Fruit fly (Drosophila melanogaster) whole organism: Measurements from ENCODE around the gene GstD7.

Experiments used
- CG8478 ChIP-seq: fragments of >200 bp; optimal IDR thresholded peaks from 2 replicates; lab custom pipeline; 2018; ENCODE audit warnings: inconsistent platforms
- Dll ChIP-seq: fragments of >200 bp; optimal IDR thresholded peaks from 2 replicates; lab custom pipeline; 2017
- EcR ChIP-seq, 2 experiments: fragments of >200 bp; optimal IDR thresholded peaks; 2 replicates each; lab custom pipeline; 2017; ENCODE audit warnings: missing biosample characterization in 2 of 2, missing genetic modification characterization in 2 of 2, missing genetic modification reagents in 2 of 2
- pan ChIP-seq: fragments of >200 bp; optimal IDR thresholded peaks from 2 replicates; lab custom pipeline; 2017
- psq ChIP-seq: fragments of >200 bp; optimal IDR thresholded peaks from 2 replicates; lab custom pipeline; 2017
- usp ChIP-seq: fragments of >200 bp; optimal IDR thresholded peaks from 2 replicates; lab custom pipeline; 2017; ENCODE audit warnings: missing biosample characterization, missing genetic modification characterization, mixed read lengths

GstD7 gene

dm6 chr3R:12378200-12378599 is at the start of gene GstD7:
GstD7 (plus strand) TSS chr3R:12378500.
- TF ChIP-seq pan (lab: Kevin White, UChicago): no peak
- no peak for TF ChIP-seq CG8478
- TF ChIP-seq psq (lab: Kevin White, UChicago): no peak
- TF ChIP-seq Dll (lab: Kevin White, UChicago): no peak
- no peak for TF ChIP-seq usp (GFP tag; lab: Kevin White, UChicago)
- no peak for TF ChIP-seq EcR (GFP tag; optimal IDR thresholded peaks at IDR 0.05; lab: Kevin White, UChicago)

- TF ChIP-seq CG8478: no peak
Observed at dm6 chr3R:12329827-12330226, 48.5 kb upstream of the GstD7 start.

- TF ChIP-seq Dll (lab: Kevin White, UChicago): no peak
- TF ChIP-seq pan (lab: Kevin White, UChicago): no peak
- no peak for TF ChIP-seq usp (GFP tag; lab: Kevin White, UChicago)
- TF ChIP-seq CG8478: no peak
- TF ChIP-seq EcR (GFP tag; optimal IDR thresholded peaks at IDR 0.05; lab: Kevin White, UChicago): no peak
- TF ChIP-seq psq (lab: Kevin White, UChicago): no peak
Observed at dm6 chr3R:12341374-12341773, 36.9 kb upstream of the GstD7 start, which contains the start of gene Sgsf. Sgsf (plus strand) TSS chr3R:12341674.

dm6 chr3R:12344914-12345549 is 33.3 kb upstream of the GstD7 start:
- TF ChIP-seq EcR (GFP tag; optimal IDR thresholded peaks at IDR 0.05; lab: Kevin White, UChicago) (no peak), usp (GFP tag; lab: Kevin White, UChicago) (no peak), CG8478 (no peak), Dll (lab: Kevin White, UChicago) (no peak), psq (lab: Kevin White, UChicago) (no peak), pan (lab: Kevin White, UChicago) (no peak)

dm6 chr3R:12345989-12346388 is 32.3 kb upstream of the GstD7 start:
- TF ChIP-seq CG8478 (no peak), EcR (GFP tag; optimal IDR thresholded peaks at IDR 0.05; lab: Kevin White, UChicago) (no peak), psq (lab: Kevin White, UChicago) (no peak), pan (lab: Kevin White, UChicago) (no peak), Dll (lab: Kevin White, UChicago) (no peak), usp (GFP tag; lab: Kevin White, UChicago) (no peak)

dm6 chr3R:12347659-12348058 is 30.6 kb upstream of the GstD7 start:
- TF ChIP-seq CG8478 (no peak), usp (GFP tag; lab: Kevin White, UChicago) (no peak), pan (lab: Kevin White, UChicago) (no peak), EcR (GFP tag; optimal IDR thresholded peaks at IDR 0.05; lab: Kevin White, UChicago) (no peak), psq (lab: Kevin White, UChicago) (no peak), Dll (lab: Kevin White, UChicago) (no peak)

dm6 chr3R:12350497-12350896 is 27.8 kb upstream of the GstD7 start, which contains the start of gene CG10038:
CG10038 (minus strand) TSS chr3R:12350644.
- no peak for TF ChIP-seq EcR (GFP tag; optimal IDR thresholded peaks at IDR 0.05; lab: Kevin White, UChicago)
- no peak for TF ChIP-seq psq (lab: Kevin White, UChicago)
- TF ChIP-seq pan (lab: Kevin White, UChicago): no peak
- TF ChIP-seq CG8478: no peak
- TF ChIP-seq Dll (lab: Kevin White, UChicago): no peak

- TF ChIP-seq usp (GFP tag; lab: Kevin White, UChicago) (no peak), CG8478 (no peak), psq (lab: Kevin White, UChicago) (no peak), EcR (GFP tag; optimal IDR thresholded peaks at IDR 0.05; lab: Kevin White, UChicago) (no peak), pan (lab: Kevin White, UChicago) (no peak), Dll (lab: Kevin White, UChicago) (no peak)
Observed at dm6 chr3R:12352003-12352402, 26.3 kb upstream of the GstD7 start, which contains the start of gene CG10041. CG10041 (minus strand) TSS chr3R:12352103.

dm6 chr3R:12356044-12356443 is 22.3 kb upstream of the GstD7 start, which contains the start of gene MBD-R2:
MBD-R2 (minus strand) TSS chr3R:12356265.
- TF ChIP-seq Dll (lab: Kevin White, UChicago): no peak
- TF ChIP-seq pan (lab: Kevin White, UChicago): no peak
- no peak for TF ChIP-seq CG8478
- TF ChIP-seq psq (lab: Kevin White, UChicago): no peak
- no peak for TF ChIP-seq EcR (GFP tag; optimal IDR thresholded peaks at IDR 0.05; lab: Kevin White, UChicago)
- no peak for TF ChIP-seq usp (GFP tag; lab: Kevin White, UChicago)

- TF ChIP-seq usp (GFP tag; lab: Kevin White, UChicago) (no peak), pan (lab: Kevin White, UChicago) (no peak), EcR (GFP tag; optimal IDR thresholded peaks at IDR 0.05; lab: Kevin White, UChicago) (no peak), psq (lab: Kevin White, UChicago) (no peak), Dll (lab: Kevin White, UChicago) (no peak), CG8478 (no peak)
Observed at dm6 chr3R:12359837-12360236, 18.5 kb upstream of the GstD7 start, which contains the start of gene CG4115. CG4115 (plus strand) TSS chr3R:12360008.

dm6 chr3R:12361962-12362497 is 16.3 kb upstream of the GstD7 start:
- TF ChIP-seq Dll (lab: Kevin White, UChicago): no peak
- TF ChIP-seq pan (lab: Kevin White, UChicago): no peak
- no peak for TF ChIP-seq psq (lab: Kevin White, UChicago)
- no peak for TF ChIP-seq usp (GFP tag; lab: Kevin White, UChicago)

dm6 chr3R:12363544-12363943 is 14.8 kb upstream of the GstD7 start:
- no peak for TF ChIP-seq usp (GFP tag; lab: Kevin White, UChicago)
- no peak for TF ChIP-seq Dll (lab: Kevin White, UChicago)
- no peak for TF ChIP-seq pan (lab: Kevin White, UChicago)
- no peak for TF ChIP-seq CG8478
- TF ChIP-seq EcR (GFP tag; optimal IDR thresholded peaks at IDR 0.05; lab: Kevin White, UChicago): no peak
- no peak for TF ChIP-seq psq (lab: Kevin White, UChicago)
